Worm (Caenorhabditis elegans) whole organism, late embryonic: Measurements from ENCODE around the gene C44C10.12.

Source experiments
- F13H6.1 ChIP-seq: sonication (generic microtip); optimal IDR thresholded peaks from 2 replicates; lab custom pipeline; 2016; ENCODE audit warnings: missing genetic modification characterization, missing compliant biosample characterization
- ceh-22 ChIP-seq: sonication (generic microtip); optimal IDR thresholded peaks from 2 replicates; lab custom pipeline; 2017; ENCODE audit warnings: missing biosample characterization, missing genetic modification characterization
- dmd-4 ChIP-seq: sonication (generic microtip); optimal IDR thresholded peaks from 2 replicates; lab custom pipeline; 2016; ENCODE audit warnings: borderline replicate concordance, missing genetic modification characterization, missing compliant biosample characterization
- fkh-10 ChIP-seq: fragments of 150-350 bp; optimal IDR thresholded peaks from 2 replicates; lab custom pipeline; 2014; ENCODE audit warnings: missing biosample characterization, missing genetic modification reagents, missing genetic modification characterization
- nfya-1 ChIP-seq: sonication (generic microtip); optimal IDR thresholded peaks from 2 replicates; lab custom pipeline; 2017; ENCODE audit warnings: missing genetic modification characterization, mild to moderate bottlenecking, missing compliant biosample characterization, antibody characterized with exemption, moderate library complexity
- nhr-11 ChIP-seq: fragments of 150-350 bp; optimal IDR thresholded peaks from 2 replicates; lab custom pipeline; 2014; ENCODE audit warnings: missing biosample characterization, missing genetic modification characterization
- tbx-2 ChIP-seq: sonication (generic microtip); optimal IDR thresholded peaks from 2 replicates; lab custom pipeline; 2016; ENCODE audit warnings: missing genetic modification characterization, missing compliant biosample characterization

DNA sequence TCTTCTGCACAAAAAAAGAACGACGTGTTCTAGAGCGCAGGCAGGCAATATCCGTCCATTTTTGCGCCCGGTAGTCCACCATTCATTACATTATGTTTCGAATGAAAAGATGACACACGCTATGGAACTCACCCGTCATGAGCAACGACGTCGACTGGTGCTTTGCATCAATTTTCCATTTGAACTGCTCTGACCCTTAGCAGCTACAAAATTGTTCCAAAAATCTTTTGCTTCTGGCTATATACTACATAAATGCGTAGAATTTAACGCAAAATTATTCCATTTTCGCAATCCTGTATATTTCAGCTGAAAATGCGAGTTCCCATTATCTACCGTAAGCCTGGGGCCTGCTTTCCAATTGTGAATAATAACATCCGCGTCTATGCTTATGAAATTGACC, 38.5 kb upstream of the C44C10.12 start, which contains the start of gene T04F8.3:
- TF ChIP-seq nhr-11 (tag; lab: Kevin White, UChicago) (no peak), ceh-22 (tag; lab: Kevin White, UChicago) (no peak), dmd-4 (tag; lab: Kevin White, UChicago) (no peak), nfya-1 (tag; lab: Kevin White, UChicago) (no peak), F13H6.1 (no peak), fkh-10 (GFP tag; lab: Kevin White, UChicago) (no peak), tbx-2 (tag; lab: Kevin White, UChicago) (no peak)
